Worm (Caenorhabditis elegans): ENCODE data around the gene F45D3.3.

DNA sequence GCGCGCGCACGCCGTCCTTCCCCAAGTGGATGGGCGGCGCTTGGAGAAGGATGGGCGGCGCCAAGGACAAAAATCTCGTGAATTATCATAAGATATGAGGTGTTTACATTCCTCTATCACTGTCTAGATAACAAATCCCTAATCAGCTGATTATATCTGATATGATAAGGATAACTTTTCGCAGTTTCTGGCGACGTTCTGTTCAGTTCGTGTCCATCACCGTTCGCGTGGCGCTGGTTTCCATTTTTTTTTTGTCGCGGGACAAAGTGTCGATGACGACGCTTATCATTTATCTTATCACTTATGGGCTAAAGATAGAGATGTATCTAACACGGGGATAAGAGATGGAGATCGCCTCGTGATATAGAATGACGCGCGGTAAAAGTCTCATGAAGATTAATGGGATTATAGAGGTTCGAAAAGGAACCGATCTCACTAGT, 3.1 kb upstream of the F45D3.3 start:
- no peak for TF ChIP-seq snpc-1.2 (GFP tag; IDR thresholded peaks at IDR 0.05)
- TF ChIP-seq sdz-12 (GFP tag; optimal IDR thresholded peaks at IDR 0.05) = no peak

Measured in whole organism, L4 larva.